Worm (Caenorhabditis elegans): ENCODE results near the gene F48E8.8.

The F48E8.8 gene

DNA sequence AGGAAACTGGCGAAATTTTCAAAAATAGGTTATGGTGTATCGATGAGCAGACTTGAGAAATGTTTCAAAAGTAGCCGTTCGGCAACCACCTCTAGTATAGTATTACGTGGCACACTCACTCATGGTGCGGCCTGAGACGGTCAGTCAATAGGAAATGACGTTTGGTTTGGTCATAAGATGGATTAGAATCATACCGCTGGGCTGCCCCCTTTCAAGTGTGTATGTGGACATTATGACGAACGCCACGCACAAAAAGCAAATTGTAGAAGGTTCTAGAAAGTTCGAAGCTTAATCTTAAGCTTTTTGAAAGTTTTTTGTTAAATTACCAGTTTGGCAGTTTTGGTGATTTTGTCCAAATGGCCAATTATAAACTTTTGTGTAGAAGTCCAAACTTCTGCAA is 25.2 kb downstream of the F48E8.8 start:
- TF ChIP-seq zag-1 (tag; optimal IDR thresholded peaks at IDR 0.05), result no peak
- TF ChIP-seq nhr-237 (tag; optimal IDR thresholded peaks at IDR 0.05), result no peak
- peak; percentile 56 for TF ChIP-seq nhr-23 (tag; optimal IDR thresholded peaks at IDR 0.05)
- TF ChIP-seq aly-2 (tag; optimal IDR thresholded peaks at IDR 0.05), result no peak
- TF ChIP-seq ceh-28 (tag; optimal IDR thresholded peaks at IDR 0.05), result no peak
- peak; percentile 1 for TF ChIP-seq nfya-1 (tag; optimal IDR thresholded peaks at IDR 0.05; ENCODE audit: insufficient read depth)
- TF ChIP-seq nhr-12 (tag; optimal IDR thresholded peaks at IDR 0.05), result no peak
- TF ChIP-seq ama-1 (optimal IDR thresholded peaks at IDR 0.05), result no peak
- no peak for TF ChIP-seq skn-1 (tag; optimal IDR thresholded peaks at IDR 0.05)
- TF ChIP-seq ZK546.5 (tag; optimal IDR thresholded peaks at IDR 0.05), result no peak
- TF ChIP-seq daf-12 (tag; optimal IDR thresholded peaks at IDR 0.05), result no peak
- TF ChIP-seq ztf-4 (tag; optimal IDR thresholded peaks at IDR 0.05), result no peak
- no peak for TF ChIP-seq elt-2 (tag; optimal IDR thresholded peaks at IDR 0.05)
- TF ChIP-seq pha-4 (tag; optimal IDR thresholded peaks at IDR 0.05), result peak; percentile 54
- no peak for TF ChIP-seq lin-39 (tag; optimal IDR thresholded peaks at IDR 0.05)

DNA sequence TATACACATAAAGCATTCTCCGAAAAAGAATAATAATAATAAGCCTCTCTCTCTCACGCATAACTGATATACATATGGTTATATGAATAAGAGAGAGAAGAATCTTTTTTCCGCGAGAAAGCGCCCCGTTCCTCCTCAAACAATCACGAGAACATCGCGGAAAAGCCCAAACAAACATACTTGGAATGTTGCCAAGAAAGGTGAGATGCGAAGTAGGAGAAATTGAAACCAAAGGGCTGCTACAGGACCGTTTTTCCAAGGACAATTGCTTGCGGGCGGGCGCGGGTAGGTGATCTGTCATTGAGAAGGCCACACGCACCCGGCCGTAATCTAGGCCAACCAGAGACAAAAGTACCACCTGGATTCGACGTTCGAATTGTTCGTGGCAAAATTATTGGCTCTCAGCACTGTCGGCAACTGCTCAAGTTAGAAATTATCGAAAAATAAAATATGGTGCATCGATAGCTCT is 25.9 kb downstream of the F48E8.8 start, which contains the start of gene dnj-24:
dnj-24 (minus strand) TSS at position 419 of the 469 bp plus-strand sequence.
- TF ChIP-seq ZK546.5 (tag; optimal IDR thresholded peaks at IDR 0.05) (no peak), nhr-23 (tag; optimal IDR thresholded peaks at IDR 0.05) (peak; percentile 36), nhr-43 (tag; optimal IDR thresholded peaks at IDR 0.05; ENCODE audit: poor library complexity, severe bottlenecking) (peak; percentile 35), nhr-25 (tag; optimal IDR thresholded peaks at IDR 0.05) (peak; percentile 73)

DNA sequence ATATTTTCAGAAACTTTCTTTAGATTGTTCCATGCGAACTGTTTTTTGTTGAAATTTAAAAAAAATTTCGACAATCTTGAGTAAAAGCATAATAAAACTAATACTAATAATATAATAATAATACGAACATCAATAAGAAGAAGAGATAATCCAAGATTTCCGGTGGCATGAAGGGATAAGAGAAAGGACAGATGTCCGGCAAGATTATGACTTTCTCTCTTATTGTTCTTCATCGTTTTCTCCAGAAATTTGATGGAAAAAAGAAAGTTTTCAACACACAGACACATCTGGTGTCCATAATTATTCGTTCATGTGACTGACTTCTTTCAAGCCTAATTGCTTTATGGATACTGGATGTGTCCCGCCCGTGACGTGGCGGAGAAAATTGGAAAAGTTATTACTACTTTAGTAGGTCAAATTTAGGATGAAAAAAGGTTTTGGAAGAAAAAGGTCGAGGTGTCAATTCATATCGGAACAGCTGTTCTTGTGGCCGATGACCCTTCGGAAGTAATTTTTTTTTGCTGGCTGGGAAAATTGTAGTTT is 27.0 kb downstream of the F48E8.8 start:
- TF ChIP-seq egl-5 (tag; optimal IDR thresholded peaks at IDR 0.05) (peak; percentile 12), nhr-23 (tag; optimal IDR thresholded peaks at IDR 0.05) (peak; percentile 39), tbx-2 (tag; optimal IDR thresholded peaks at IDR 0.05) (no peak)

DNA sequence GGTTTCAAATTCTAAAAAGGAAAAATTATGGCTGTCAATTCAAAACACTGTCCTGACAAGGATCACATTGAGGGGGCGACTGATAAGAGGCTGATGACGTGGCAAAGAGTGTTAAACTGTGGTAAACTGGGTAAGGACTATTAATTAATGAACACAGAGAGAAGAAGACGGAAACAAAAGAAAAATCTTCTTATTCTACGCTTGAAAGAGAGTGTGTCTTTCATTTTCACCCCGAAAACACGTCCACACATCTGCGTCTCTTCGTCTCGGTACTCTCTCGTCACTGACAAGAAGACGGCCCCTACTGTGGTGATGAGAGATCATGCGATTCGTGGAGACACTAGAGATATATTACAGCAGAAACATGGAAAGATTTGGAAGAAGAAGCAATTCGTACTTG is 28.2 kb downstream of the F48E8.8 start:
- no peak for TF ChIP-seq lsy-12 (tag; optimal IDR thresholded peaks at IDR 0.05)
- TF ChIP-seq tbx-2 (tag; optimal IDR thresholded peaks at IDR 0.05), result no peak
- no peak for TF ChIP-seq elt-3 (tag; optimal IDR thresholded peaks at IDR 0.05)
- no peak for TF ChIP-seq ceh-28 (tag; optimal IDR thresholded peaks at IDR 0.05)
- TF ChIP-seq ceh-16 (tag; optimal IDR thresholded peaks at IDR 0.05), result no peak
- TF ChIP-seq unc-39 (tag; optimal IDR thresholded peaks at IDR 0.05), result no peak
- peak; percentile 67 for TF ChIP-seq nhr-43 (tag; optimal IDR thresholded peaks at IDR 0.05; ENCODE audit: poor library complexity, severe bottlenecking)
- no peak for TF ChIP-seq fos-1 (tag; optimal IDR thresholded peaks at IDR 0.05)
- peak; percentile 13 for TF ChIP-seq egl-27 (tag; optimal IDR thresholded peaks at IDR 0.05)
- peak; percentile 86 for TF ChIP-seq nhr-25 (tag; optimal IDR thresholded peaks at IDR 0.05)
- no peak for TF ChIP-seq eor-1 (tag; optimal IDR thresholded peaks at IDR 0.05)
- TF ChIP-seq ZK546.5 (tag; optimal IDR thresholded peaks at IDR 0.05), result no peak
- TF ChIP-seq fkh-10 (GFP tag; optimal IDR thresholded peaks at IDR 0.05), result no peak
- TF ChIP-seq hmg-11 (tag; optimal IDR thresholded peaks at IDR 0.05), result peak; percentile 25
- TF ChIP-seq snpc-4 (tag; optimal IDR thresholded peaks at IDR 0.05), result no peak
- TF ChIP-seq zag-1 (tag; optimal IDR thresholded peaks at IDR 0.05), result no peak
- no peak for TF ChIP-seq ceh-9 (tag; optimal IDR thresholded peaks at IDR 0.05)
- TF ChIP-seq pqm-1 (tag; optimal IDR thresholded peaks at IDR 0.05), result peak; percentile 48
- no peak for TF ChIP-seq ztf-4 (tag; optimal IDR thresholded peaks at IDR 0.05)
- TF ChIP-seq nhr-67 (tag; optimal IDR thresholded peaks at IDR 0.05), result no peak
- no peak for TF ChIP-seq nhr-76 (tag; optimal IDR thresholded peaks at IDR 0.05)
- TF ChIP-seq R02D3.7 (tag; optimal IDR thresholded peaks at IDR 0.05), result no peak
- TF ChIP-seq lin-39 (tag; optimal IDR thresholded peaks at IDR 0.05), result no peak
- TF ChIP-seq sea-2 (GFP tag; optimal IDR thresholded peaks at IDR 0.05), result no peak
- no peak for TF ChIP-seq nhr-237 (tag; optimal IDR thresholded peaks at IDR 0.05)
- TF ChIP-seq lin-15B (tag; optimal IDR thresholded peaks at IDR 0.05), result no peak
- TF ChIP-seq nhr-28 (tag; optimal IDR thresholded peaks at IDR 0.05), result no peak
- TF ChIP-seq nhr-23 (tag; optimal IDR thresholded peaks at IDR 0.05), result peak; percentile 71
- no peak for TF ChIP-seq mml-1 (tag; optimal IDR thresholded peaks at IDR 0.05)
- no peak for TF ChIP-seq elt-1 (tag; optimal IDR thresholded peaks at IDR 0.05)
- peak; percentile 45 for TF ChIP-seq nfya-1 (tag; optimal IDR thresholded peaks at IDR 0.05; ENCODE audit: insufficient read depth)
- TF ChIP-seq daf-12 (tag; optimal IDR thresholded peaks at IDR 0.05), result no peak
- no peak for TF ChIP-seq ztf-11 (tag; optimal IDR thresholded peaks at IDR 0.05)
- no peak for TF ChIP-seq jun-1 (tag; optimal IDR thresholded peaks at IDR 0.05)
- TF ChIP-seq nhr-12 (tag; optimal IDR thresholded peaks at IDR 0.05), result no peak
- no peak for TF ChIP-seq mdl-1 (tag; optimal IDR thresholded peaks at IDR 0.05)
- no peak for TF ChIP-seq pha-4 (tag; optimal IDR thresholded peaks at IDR 0.05)
- no peak for TF ChIP-seq fkh-2 (tag; optimal IDR thresholded peaks at IDR 0.05)
- no peak for TF ChIP-seq ama-1 (optimal IDR thresholded peaks at IDR 0.05)
- TF ChIP-seq elt-2 (tag; optimal IDR thresholded peaks at IDR 0.05), result peak; percentile 66
- TF ChIP-seq nhr-11 (tag; optimal IDR thresholded peaks at IDR 0.05), result no peak
- no peak for TF ChIP-seq aly-2 (tag; optimal IDR thresholded peaks at IDR 0.05)
- TF ChIP-seq nhr-77 (tag; optimal IDR thresholded peaks at IDR 0.05), result no peak
- TF ChIP-seq egl-5 (tag; optimal IDR thresholded peaks at IDR 0.05), result no peak

Measured in whole organism, L3 larva.